Fruit fly (Drosophila melanogaster) whole organism, embryonic: Measurements from ENCODE around the gene dind.

ENCODE experiments used
- Abd-B ChIP-seq: fragments of 200-800 bp; sonication (Bioruptor generic); optimal IDR thresholded peaks from 2 replicates; lab custom pipeline; 2018; ENCODE audit warnings: missing biosample characterization, mild to moderate bottlenecking, missing genetic modification characterization, moderate library complexity
- Antp ChIP-seq: fragments of 200-800 bp; sonication (Bioruptor generic); optimal IDR thresholded peaks from 3 replicates; lab custom pipeline; 2016; ENCODE audit warnings: missing biosample characterization, missing genetic modification characterization
- CG10431 ChIP-seq: fragments of 200-800 bp; sonication (Bioruptor generic); optimal IDR thresholded peaks from 3 replicates; lab custom pipeline; 2018; ENCODE audit warnings: missing biosample characterization, mild to moderate bottlenecking, missing genetic modification characterization
- CG13296 ChIP-seq: fragments of 200-800 bp; sonication (Bioruptor generic); optimal IDR thresholded peaks from 3 replicates; lab custom pipeline; 2018; ENCODE audit warnings: missing biosample characterization, mild to moderate bottlenecking, missing genetic modification characterization
- CG15269 ChIP-seq: fragments of 200-800 bp; sonication (Bioruptor generic); optimal IDR thresholded peaks from 2 replicates; lab custom pipeline; 2018; ENCODE audit warnings: missing biosample characterization, mild to moderate bottlenecking, missing genetic modification characterization, moderate library complexity
- CG15696 ChIP-seq: fragments of 200-800 bp; sonication (Bioruptor generic); optimal IDR thresholded peaks from 2 replicates; lab custom pipeline; 2019; ENCODE audit warnings: missing biosample characterization, mild to moderate bottlenecking, missing genetic modification characterization, moderate library complexity
- CG18599 ChIP-seq: fragments of 200-800 bp; sonication (Bioruptor generic); optimal IDR thresholded peaks from 3 replicates; lab custom pipeline; 2017; ENCODE audit warnings: missing biosample characterization, missing genetic modification characterization, mild to moderate bottlenecking, moderate library complexity, missing genetic modification reagents
- CG18619 ChIP-seq: fragments of 200-800 bp; sonication (Bioruptor generic); optimal IDR thresholded peaks from 3 replicates; lab custom pipeline; 2017; ENCODE audit warnings: missing biosample characterization, mild to moderate bottlenecking, missing genetic modification characterization
- CG3065 ChIP-seq: fragments of 200-800 bp; sonication (Bioruptor generic); optimal IDR thresholded peaks from 2 replicates; lab custom pipeline; 2016; ENCODE audit warnings: missing biosample characterization, missing genetic modification characterization
- CG31224 ChIP-seq: fragments of 200-800 bp; sonication (Bioruptor generic); IDR thresholded peaks from 2 replicates; pipeline ENCODE4 v1.3.6; 2022; ENCODE audit warnings: missing biosample characterization, missing genetic modification characterization
- CG33557 ChIP-seq: fragments of 200-800 bp; sonication (Bioruptor generic); optimal IDR thresholded peaks from 2 replicates; lab custom pipeline; 2019; ENCODE audit warnings: missing biosample characterization, mild to moderate bottlenecking, missing genetic modification characterization, moderate library complexity
- CG3847 ChIP-seq: fragments of 200-800 bp; sonication (Bioruptor generic); IDR thresholded peaks from 2 replicates; pipeline ENCODE4 v1.3.6; 2022; ENCODE audit warnings: missing biosample characterization, missing genetic modification characterization
- CG5180 ChIP-seq: fragments of 200-800 bp; sonication (Bioruptor generic); optimal IDR thresholded peaks from 3 replicates; lab custom pipeline; 2017; ENCODE audit warnings: missing biosample characterization, missing genetic modification characterization, mild to moderate bottlenecking, moderate library complexity, missing genetic modification reagents
- CG6689 ChIP-seq: fragments of 200-800 bp; sonication (Bioruptor generic); IDR thresholded peaks from 2 replicates; pipeline ENCODE4 v1.3.6; 2022; ENCODE audit warnings: missing biosample characterization, missing genetic modification characterization
- CG6813 ChIP-seq: fragments of 200-800 bp; sonication (Bioruptor generic); optimal IDR thresholded peaks from 2 replicates; lab custom pipeline; 2017; ENCODE audit warnings: missing biosample characterization, missing genetic modification characterization, mild to moderate bottlenecking, moderate library complexity, missing genetic modification reagents
- CG8281 ChIP-seq: fragments of 200-800 bp; sonication (Bioruptor generic); optimal IDR thresholded peaks from 2 replicates; lab custom pipeline; 2018; ENCODE audit warnings: missing biosample characterization, mild to moderate bottlenecking, missing genetic modification characterization, moderate library complexity
- CG9437 ChIP-seq: fragments of 200-800 bp; sonication (Bioruptor generic); optimal IDR thresholded peaks from 2 replicates; lab custom pipeline; 2018; ENCODE audit warnings: missing biosample characterization, mild to moderate bottlenecking, missing genetic modification characterization
- CG9797 ChIP-seq: fragments of 200-800 bp; sonication (Bioruptor generic); optimal IDR thresholded peaks from 3 replicates; lab custom pipeline; 2018; ENCODE audit warnings: missing biosample characterization, mild to moderate bottlenecking, missing genetic modification characterization
- CoRest ChIP-seq: fragments of 200-800 bp; sonication (Bioruptor generic); optimal IDR thresholded peaks from 3 replicates; lab custom pipeline; 2018; ENCODE audit warnings: missing biosample characterization, mild to moderate bottlenecking, missing genetic modification characterization, moderate library complexity
- Doc2 ChIP-seq: fragments of 200-800 bp; sonication (Bioruptor generic); IDR thresholded peaks from 2 replicates; pipeline ENCODE4 v1.3.6; 2022; ENCODE audit warnings: missing biosample characterization, missing genetic modification characterization
- Drgx ChIP-seq: fragments of 200-800 bp; sonication (Bioruptor generic); IDR thresholded peaks from 2 replicates; pipeline ENCODE4 v1.3.6; 2022; ENCODE audit warnings: missing biosample characterization, missing genetic modification characterization
- ERR ChIP-seq: fragments of 200-800 bp; sonication (Bioruptor generic); optimal IDR thresholded peaks from 2 replicates; lab custom pipeline; 2016; ENCODE audit warnings: missing biosample characterization, missing genetic modification characterization
- Hey ChIP-seq: fragments of 200-800 bp; sonication (Bioruptor generic); optimal IDR thresholded peaks from 3 replicates; lab custom pipeline; 2018; ENCODE audit warnings: missing biosample characterization, mild to moderate bottlenecking, missing genetic modification characterization
- MBD-R2 ChIP-seq: fragments of 200-800 bp; sonication (Bioruptor generic); IDR thresholded peaks from 2 replicates; pipeline ENCODE4 v1.3.6; 2022; ENCODE audit warnings: missing biosample characterization, missing genetic modification characterization
- Max ChIP-seq: fragments of 200-800 bp; sonication (Bioruptor generic); optimal IDR thresholded peaks from 2 replicates; lab custom pipeline; 2016; ENCODE audit warnings: missing biosample characterization, mild to moderate bottlenecking, missing genetic modification characterization
- Med ChIP-seq: fragments of 200-800 bp; sonication (Bioruptor generic); peaks from one replicate; lab custom pipeline; 2016; ENCODE audit warnings: missing biosample characterization, missing genetic modification characterization, mild to moderate bottlenecking, inconsistent platforms, moderate library complexity
- Vsx1 ChIP-seq: fragments of 200-800 bp; sonication (Bioruptor generic); optimal IDR thresholded peaks from 2 replicates; lab custom pipeline; 2017; ENCODE audit warnings: missing biosample characterization, mild to moderate bottlenecking, missing genetic modification characterization, missing genetic modification reagents
- chinmo ChIP-seq: fragments of 200-800 bp; sonication (Bioruptor generic); IDR thresholded peaks from 4 replicates; pipeline ENCODE4 v1.3.6; 2022; ENCODE audit warnings: missing biosample characterization, missing genetic modification characterization; ENCODE audit not compliant: partially characterized antibody
- crol ChIP-seq: fragments of 200-800 bp; sonication (Bioruptor generic); IDR thresholded peaks from 2 replicates; pipeline ENCODE4 v1.3.6; 2022; ENCODE audit warnings: missing biosample characterization, missing genetic modification characterization
- dysf ChIP-seq: fragments of 200-800 bp; sonication (Bioruptor generic); IDR thresholded peaks from 3 replicates; pipeline ENCODE4 v1.3.6; 2022; ENCODE audit warnings: missing biosample characterization, missing genetic modification characterization
- esg ChIP-seq: fragments of 200-800 bp; sonication (Bioruptor generic); conservative IDR thresholded peaks from 2 replicates; pipeline ENCODE4 v1.3.6; 2022; ENCODE audit warnings: missing biosample characterization, missing genetic modification characterization
- eve ChIP-seq, 2 experiments: fragments of >200 bp; optimal IDR thresholded peaks; 2 replicates each; lab custom pipeline; 2017; ENCODE audit warnings: missing biosample characterization in 2 of 2, missing genetic modification characterization in 2 of 2
- ewg ChIP-seq: fragments of 200-800 bp; sonication (Bioruptor generic); optimal IDR thresholded peaks from 3 replicates; lab custom pipeline; 2017; ENCODE audit warnings: mild to moderate bottlenecking, missing biosample characterization, missing genetic modification reagents, missing genetic modification characterization
- ken ChIP-seq: fragments of 200-800 bp; sonication (Bioruptor generic); IDR thresholded peaks from 3 replicates; pipeline ENCODE4 v1.3.6; 2022; ENCODE audit warnings: missing biosample characterization, missing genetic modification characterization
- lola ChIP-seq, 3 experiments: fragments of >200 bp in 2 of 3; fragments of 200-800 bp in 1 of 3; sonication (Bioruptor generic) in 1 of 3; optimal IDR thresholded peaks; 2 replicates each; lab custom pipeline; 2017 to 2019; ENCODE audit warnings: missing biosample characterization in 3 of 3, missing genetic modification characterization in 3 of 3, mild to moderate bottlenecking in 1 of 3, moderate library complexity in 1 of 3
- mam ChIP-seq: fragments of 200-800 bp; sonication (Bioruptor generic); optimal IDR thresholded peaks from 3 replicates; lab custom pipeline; 2016; ENCODE audit warnings: missing biosample characterization, missing genetic modification characterization
- nmo ChIP-seq: fragments of 200-800 bp; sonication (Bioruptor generic); optimal IDR thresholded peaks from 2 replicates; lab custom pipeline; 2018; ENCODE audit warnings: missing biosample characterization, mild to moderate bottlenecking, missing genetic modification characterization, moderate library complexity
- oc ChIP-seq: fragments of 200-800 bp; sonication (Bioruptor generic); optimal IDR thresholded peaks from 2 replicates; lab custom pipeline; 2018; ENCODE audit warnings: missing biosample characterization, mild to moderate bottlenecking, missing genetic modification characterization, moderate library complexity
- prd ChIP-seq, 3 experiments: fragments of >200 bp in 2 of 3; fragments of 200-800 bp in 1 of 3; sonication (Bioruptor generic) in 1 of 3; optimal IDR thresholded peaks in 2 of 3; IDR thresholded peaks in 1 of 3; 2 replicates in 2 of 3; 3 replicates in 1 of 3; pipeline versions ENCODE4 v1.3.6 to Lab custom; 2017 to 2022; ENCODE audit warnings: missing biosample characterization in 1 of 3, missing genetic modification characterization in 1 of 3
- pros ChIP-seq: fragments of 200-800 bp; sonication (Bioruptor generic); optimal IDR thresholded peaks from 3 replicates; lab custom pipeline; 2019; ENCODE audit warnings: missing biosample characterization, mild to moderate bottlenecking, missing genetic modification characterization, moderate library complexity
- ranshi ChIP-seq: fragments of 200-800 bp; sonication (Bioruptor generic); IDR thresholded peaks from 2 replicates; pipeline ENCODE4 v1.3.6; 2022; ENCODE audit warnings: missing biosample characterization, missing genetic modification characterization
- salm ChIP-seq: fragments of 200-800 bp; sonication (Bioruptor generic); optimal IDR thresholded peaks from 2 replicates; lab custom pipeline; 2018; ENCODE audit warnings: missing biosample characterization, mild to moderate bottlenecking, missing genetic modification characterization
- sc ChIP-seq, 3 experiments: fragments of >200 bp in 2 of 3; fragments of 200-800 bp in 1 of 3; sonication (Bioruptor generic) in 1 of 3; optimal IDR thresholded peaks; 2 replicates in 2 of 3; 3 replicates in 1 of 3; lab custom pipeline; 2017; ENCODE audit warnings: mild to moderate bottlenecking in 1 of 3, missing biosample characterization in 1 of 3, missing genetic modification characterization in 1 of 3, missing genetic modification reagents in 1 of 3
- tin ChIP-seq: fragments of 200-800 bp; sonication (Bioruptor generic); optimal IDR thresholded peaks from 3 replicates; lab custom pipeline; 2016; ENCODE audit warnings: missing biosample characterization, missing genetic modification characterization
- unpg ChIP-seq: fragments of 200-800 bp; sonication (Bioruptor generic); optimal IDR thresholded peaks from 3 replicates; lab custom pipeline; 2018; ENCODE audit warnings: missing biosample characterization, mild to moderate bottlenecking, missing genetic modification characterization, moderate library complexity
- wor ChIP-seq: fragments of 200-800 bp; sonication (Bioruptor generic); IDR thresholded peaks from 2 replicates; pipeline ENCODE4 v1.3.6; 2022; ENCODE audit warnings: missing biosample characterization, missing genetic modification characterization
- zf30C ChIP-seq: fragments of 200-800 bp; sonication (Bioruptor generic); optimal IDR thresholded peaks from 3 replicates; lab custom pipeline; 2018; ENCODE audit warnings: missing biosample characterization, mild to moderate bottlenecking, missing genetic modification characterization

Gene dind

dm6 chr3R:18670441-18671111, 6.8 kb downstream of the dind start (continued):
- peak; percentile 43 for TF ChIP-seq ewg (GFP tag; lab: Kevin White, UChicago)
- TF ChIP-seq Doc2, result no peak
- TF ChIP-seq Drgx (GFP tag; lab: Robert Waterston, UW), result peak; percentile 38
- TF ChIP-seq CG9797 (GFP tag; lab: Kevin White, UChicago), result no peak
- no peak for TF ChIP-seq CG3065 (GFP tag; lab: Kevin White, UChicago)
- no peak for TF ChIP-seq sc (optimal IDR thresholded peaks at IDR 0.05; lab: Kevin White, UChicago)
- TF ChIP-seq sc (GFP tag; optimal IDR thresholded peaks at IDR 0.05; lab: Kevin White, UChicago), result peak; percentile 21
- TF ChIP-seq CG6813, result peak; percentile 24
- peak; percentile 67 for TF ChIP-seq CG15696
- TF ChIP-seq chinmo, result 0 out of 4 replicates have a peak, but pooled peaks have one; percentile 19
- TF ChIP-seq ken (GFP tag; lab: Robert Waterston, UW), result peak; percentile 39; the same call in 1 of the 3 replicates
- peak; percentile 31; the same call in 1 of the 2 replicates for TF ChIP-seq ranshi
- TF ChIP-seq pros, result peak; percentile 24
- TF ChIP-seq Vsx1 (GFP tag; lab: Kevin White, UChicago), result peak; percentile 63
- TF ChIP-seq dysf (GFP tag; lab: Robert Waterston, UW), result 0 out of 3 replicates have a peak, but pooled peaks have one; percentile 35
- peak; percentile 20 for TF ChIP-seq CG18599 (GFP tag; lab: Kevin White, UChicago)
- TF ChIP-seq MBD-R2 (GFP tag; lab: Robert Waterston, UW), result peak; percentile 29; the same call in 1 of the 2 replicates
- TF ChIP-seq CG6689 (GFP tag; lab: Robert Waterston, UW), result peak; percentile 27; the same call in 1 of the 2 replicates
- TF ChIP-seq tin (GFP tag; lab: Kevin White, UChicago), result peak; percentile 5
- TF ChIP-seq CG31224 (GFP tag; lab: Robert Waterston, UW), result 0 out of 2 replicates have a peak, but pooled peaks have one; percentile 29
- TF ChIP-seq oc (tag; lab: Kevin White, UChicago), result peak; percentile 3
- TF ChIP-seq prd (optimal IDR thresholded peaks at IDR 0.05; lab: Kevin White, UChicago), result no peak
- TF ChIP-seq prd (GFP tag; IDR thresholded peaks at IDR 0.05; lab: Robert Waterston, UW), result peak; percentile 51
- TF ChIP-seq CG3847, result no peak
- TF ChIP-seq lola (GFP tag; optimal IDR thresholded peaks at IDR 0.05; lab: Kevin White, UChicago), result peak in 1 of 3 experiments; percentile 67
- no peak for TF ChIP-seq ERR (GFP tag; lab: Kevin White, UChicago)
- TF ChIP-seq nmo (GFP tag; lab: Kevin White, UChicago), result peak; percentile 90
- TF ChIP-seq eve (GFP tag; optimal IDR thresholded peaks at IDR 0.05; lab: Kevin White, UChicago), result no peak
- TF ChIP-seq unpg (GFP tag; lab: Kevin White, UChicago), result peak; percentile 70
- peak; percentile 53 for TF ChIP-seq Abd-B (GFP tag; lab: Kevin White, UChicago)
- peak; percentile 14 for TF ChIP-seq CG5180 (GFP tag; lab: Kevin White, UChicago)
- no peak for TF ChIP-seq zf30C (GFP tag; lab: Kevin White, UChicago)
- TF ChIP-seq Med, result peak; percentile 85
- TF ChIP-seq Max (GFP tag; lab: Kevin White, UChicago), result peak; percentile 18
- no peak for TF ChIP-seq wor (GFP tag; lab: Robert Waterston, UW)
- TF ChIP-seq CG13296 (GFP tag; lab: Kevin White, UChicago), result peak; percentile 64
- peak; percentile 14 for TF ChIP-seq CG9437 (GFP tag; lab: Kevin White, UChicago)
- TF ChIP-seq CoRest, result peak; percentile 67
- no peak for TF ChIP-seq Hey (tag; lab: Kevin White, UChicago)
- no peak for TF ChIP-seq Antp (GFP tag; lab: Kevin White, UChicago)
- peak; percentile 82 for TF ChIP-seq crol (GFP tag; lab: Robert Waterston, UW)
- TF ChIP-seq mam (GFP tag; lab: Kevin White, UChicago), result peak; percentile 6
- TF ChIP-seq CG10431 (GFP tag; lab: Kevin White, UChicago), result no peak
- TF ChIP-seq CG8281 (tag; lab: Kevin White, UChicago), result peak; percentile 49
- TF ChIP-seq CG15269, result peak; percentile 50
- TF ChIP-seq CG33557 (GFP tag; lab: Kevin White, UChicago), result peak; percentile 14
- TF ChIP-seq salm, result peak; percentile 51
- TF ChIP-seq CG18619 (GFP tag; lab: Kevin White, UChicago), result no peak
- TF ChIP-seq esg (GFP tag; lab: Robert Waterston, UW), result 0 out of 2 replicates have a peak, but pooled peaks have one; percentile 20
